Fruit fly (Drosophila melanogaster) whole organism, adult: ENCODE data around the gene CG13053.

Source experiments
- CG11617 ChIP-seq: fragments of 200-800 bp; sonication (Bioruptor generic); optimal IDR thresholded peaks from 2 replicates; lab custom pipeline; 2017; ENCODE audit warnings: mild to moderate bottlenecking, missing biosample characterization, missing genetic modification reagents, missing genetic modification characterization
- CG12768 ChIP-seq: fragments of 200-800 bp; sonication (Bioruptor generic); optimal IDR thresholded peaks from 2 replicates; lab custom pipeline; 2017; ENCODE audit warnings: missing biosample characterization, missing genetic modification characterization, mild to moderate bottlenecking, moderate library complexity, missing genetic modification reagents
- CG14711 ChIP-seq: fragments of 200-800 bp; sonication (Bioruptor generic); optimal IDR thresholded peaks from 2 replicates; lab custom pipeline; 2018; ENCODE audit warnings: missing biosample characterization, mild to moderate bottlenecking, missing genetic modification characterization, moderate library complexity
- CG1620 ChIP-seq: fragments of 200-800 bp; sonication (Bioruptor generic); optimal IDR thresholded peaks from 2 replicates; lab custom pipeline; 2016; ENCODE audit warnings: missing biosample characterization, missing genetic modification characterization
- CG33017 ChIP-seq: fragments of 200-800 bp; sonication (Bioruptor generic); optimal IDR thresholded peaks from 2 replicates; lab custom pipeline; 2018; ENCODE audit warnings: missing biosample characterization, mild to moderate bottlenecking, missing genetic modification characterization, moderate library complexity
- CG5204 ChIP-seq: fragments of 200-800 bp; sonication (Bioruptor generic); optimal IDR thresholded peaks from 2 replicates; lab custom pipeline; 2016; ENCODE audit warnings: missing biosample characterization, missing genetic modification characterization
- CG7045 ChIP-seq: fragments of 200-800 bp; sonication (Bioruptor generic); optimal IDR thresholded peaks from 2 replicates; lab custom pipeline; 2017; ENCODE audit warnings: missing biosample characterization, mild to moderate bottlenecking, missing genetic modification characterization
- CG7101 ChIP-seq: fragments of 200-800 bp; sonication (Bioruptor generic); optimal IDR thresholded peaks from 2 replicates; lab custom pipeline; 2018; ENCODE audit warnings: missing biosample characterization, mild to moderate bottlenecking, missing genetic modification characterization, moderate library complexity
- Clk ChIP-seq: fragments of 200-800 bp; sonication (Bioruptor generic); optimal IDR thresholded peaks from 2 replicates; lab custom pipeline; 2017; ENCODE audit warnings: missing biosample characterization, missing genetic modification characterization
- Crg-1 ChIP-seq: fragments of 200-800 bp; sonication (Bioruptor generic); optimal IDR thresholded peaks from 2 replicates; lab custom pipeline; 2016; ENCODE audit warnings: missing biosample characterization, missing genetic modification characterization
- Hr96 ChIP-seq: fragments of 200-800 bp; sonication (Bioruptor generic); optimal IDR thresholded peaks from 2 replicates; lab custom pipeline; 2016; ENCODE audit warnings: missing biosample characterization, missing genetic modification characterization
- Mnt ChIP-seq: fragments of 200-800 bp; sonication (Bioruptor generic); optimal IDR thresholded peaks from 2 replicates; lab custom pipeline; 2016; ENCODE audit warnings: missing biosample characterization, mild to moderate bottlenecking, missing genetic modification characterization
- bab1 ChIP-seq: fragments of 200-800 bp; sonication (Bioruptor generic); optimal IDR thresholded peaks from 3 replicates; lab custom pipeline; 2019; ENCODE audit warnings: missing biosample characterization, mild to moderate bottlenecking, missing genetic modification characterization, moderate library complexity
- cic ChIP-seq: fragments of 200-800 bp; sonication (Bioruptor generic); optimal IDR thresholded peaks from 2 replicates; lab custom pipeline; 2017; ENCODE audit warnings: missing biosample characterization, mild to moderate bottlenecking, missing genetic modification characterization, moderate library complexity
- cnc ChIP-seq, 2 experiments: fragments of >200 bp; optimal IDR thresholded peaks; 2 replicates each; lab custom pipeline; 2017
- kay ChIP-seq: fragments of 200-800 bp; sonication (Bioruptor generic); peaks from one replicate; lab custom pipeline; 2016; ENCODE audit warnings: missing biosample characterization, missing genetic modification characterization, borderline replicate concordance
- ovo ChIP-seq: fragments of 200-800 bp; sonication (Bioruptor generic); optimal IDR thresholded peaks from 2 replicates; lab custom pipeline; 2016; ENCODE audit warnings: missing biosample characterization, missing genetic modification characterization
- pad ChIP-seq: fragments of 200-800 bp; sonication (Bioruptor generic); optimal IDR thresholded peaks from 3 replicates; lab custom pipeline; 2017; ENCODE audit warnings: missing biosample characterization, missing genetic modification characterization, mild to moderate bottlenecking, moderate library complexity, missing genetic modification reagents
- tj ChIP-seq: fragments of 200-800 bp; sonication (Bioruptor generic); optimal IDR thresholded peaks from 3 replicates; lab custom pipeline; 2017; ENCODE audit warnings: missing biosample characterization, mild to moderate bottlenecking, missing genetic modification characterization, moderate library complexity
- toe ChIP-seq: fragments of 200-800 bp; sonication (Bioruptor generic); optimal IDR thresholded peaks from 2 replicates; lab custom pipeline; 2016; ENCODE audit warnings: missing biosample characterization, missing genetic modification characterization

Gene CG13053

dm6 chr3L:16228659-16229205, 30.8 kb downstream of the CG13053 start, which contains the start of gene Tmx3:
TSS of gene Tmx3 (plus strand) at chr3L:16229100.
- peak; percentile 98 for TF ChIP-seq Mnt (GFP tag; lab: Kevin White, UChicago)
- TF ChIP-seq CG12768 (GFP tag; lab: Kevin White, UChicago): peak; percentile 76
- TF ChIP-seq cnc (optimal IDR thresholded peaks at IDR 0.05; lab: Kevin White, UChicago): no peak
- TF ChIP-seq CG11617 (GFP tag; lab: Kevin White, UChicago): peak; percentile 81
- TF ChIP-seq kay (GFP tag; lab: Kevin White, UChicago): peak; percentile 13
- TF ChIP-seq CG7045 (GFP tag; lab: Kevin White, UChicago): peak; percentile 86
- TF ChIP-seq Crg-1: peak; percentile 85
- TF ChIP-seq CG14711 (tag; lab: Kevin White, UChicago): peak; percentile 89
- TF ChIP-seq Hr96 (GFP tag; lab: Kevin White, UChicago): no peak
- peak; percentile 93 for TF ChIP-seq CG7101 (tag; lab: Kevin White, UChicago)
- peak; percentile 52 for TF ChIP-seq ovo (GFP tag; lab: Kevin White, UChicago)
- TF ChIP-seq cic (GFP tag; lab: Kevin White, UChicago): peak; percentile 43
- TF ChIP-seq CG5204 (GFP tag; lab: Kevin White, UChicago): peak; percentile 62
- peak; percentile 69 for TF ChIP-seq CG1620 (GFP tag; lab: Kevin White, UChicago)
- peak; percentile 54 for TF ChIP-seq tj (GFP tag; lab: Kevin White, UChicago)
- TF ChIP-seq toe (GFP tag; lab: Kevin White, UChicago): peak; percentile 70
- peak; percentile 58 for TF ChIP-seq pad (GFP tag; lab: Kevin White, UChicago)
- TF ChIP-seq CG33017 (tag; lab: Kevin White, UChicago): peak; percentile 92
- peak; percentile 75 for TF ChIP-seq bab1
- peak; percentile 36 for TF ChIP-seq Clk (GFP tag; lab: Kevin White, UChicago)

- no peak for TF ChIP-seq pad (GFP tag; lab: Kevin White, UChicago)
- TF ChIP-seq CG7045 (GFP tag; lab: Kevin White, UChicago): no peak
- TF ChIP-seq tj (GFP tag; lab: Kevin White, UChicago): no peak
- TF ChIP-seq ovo (GFP tag; lab: Kevin White, UChicago): no peak
- no peak for TF ChIP-seq bab1
- no peak for TF ChIP-seq Crg-1
- TF ChIP-seq cic (GFP tag; lab: Kevin White, UChicago): no peak
- no peak for TF ChIP-seq CG5204 (GFP tag; lab: Kevin White, UChicago)
These were observed 34.3 kb downstream of the CG13053 start for dm6 chr3L:16225175-16225574.

dm6 chr3L:16221800-16222199, 37.7 kb downstream of the CG13053 start:
- TF ChIP-seq CG7045 (GFP tag; lab: Kevin White, UChicago): no peak
- no peak for TF ChIP-seq bab1
- no peak for TF ChIP-seq CG7101 (tag; lab: Kevin White, UChicago)
- TF ChIP-seq pad (GFP tag; lab: Kevin White, UChicago): no peak
- no peak for TF ChIP-seq cic (GFP tag; lab: Kevin White, UChicago)
- no peak for TF ChIP-seq cnc (optimal IDR thresholded peaks at IDR 0.05; lab: Kevin White, UChicago)
- TF ChIP-seq Mnt (GFP tag; lab: Kevin White, UChicago): no peak
- TF ChIP-seq ovo (GFP tag; lab: Kevin White, UChicago): no peak
- no peak for TF ChIP-seq Crg-1
- no peak for TF ChIP-seq CG1620 (GFP tag; lab: Kevin White, UChicago)

dm6 chr3L:16221278-16221677, 38.2 kb downstream of the CG13053 start:
- TF ChIP-seq CG33017 (tag; lab: Kevin White, UChicago): no peak
- TF ChIP-seq CG7101 (tag; lab: Kevin White, UChicago): no peak

dm6 chr3L:16217935-16218334, 41.6 kb downstream of the CG13053 start:
- TF ChIP-seq kay (GFP tag; lab: Kevin White, UChicago): peak; percentile 39
- no peak for TF ChIP-seq CG14711 (tag; lab: Kevin White, UChicago)

DNA sequence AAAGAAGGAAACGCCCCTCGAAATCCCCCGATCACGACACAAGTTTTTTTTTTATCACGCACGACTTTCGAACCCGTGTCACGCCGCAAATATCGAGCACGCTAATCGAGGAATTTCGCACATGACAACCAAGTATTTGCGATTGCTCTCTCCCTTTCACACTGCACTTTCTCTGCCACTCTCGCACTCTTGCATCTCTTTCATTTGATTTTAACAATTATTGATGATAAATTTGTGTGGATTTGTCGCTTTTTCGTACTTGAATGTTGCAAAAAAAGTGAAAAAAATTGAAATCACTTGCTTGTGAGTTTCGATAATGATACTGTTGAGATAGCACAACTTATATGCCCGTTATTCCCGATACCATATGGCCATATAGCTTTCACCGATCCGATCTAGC, 42.3 kb downstream of the CG13053 start, which contains the start of gene CG13073:
Gene CG13073, minus strand, starts transcription at position 101 of the 400 bp plus-strand sequence.
- TF ChIP-seq pad (GFP tag; lab: Kevin White, UChicago): no peak
- TF ChIP-seq Clk (GFP tag; lab: Kevin White, UChicago): no peak
- TF ChIP-seq cnc (optimal IDR thresholded peaks at IDR 0.05; lab: Kevin White, UChicago): no peak
- TF ChIP-seq Mnt (GFP tag; lab: Kevin White, UChicago): no peak
- TF ChIP-seq Hr96 (GFP tag; lab: Kevin White, UChicago): no peak
- no peak for TF ChIP-seq CG7101 (tag; lab: Kevin White, UChicago)
- no peak for TF ChIP-seq CG7045 (GFP tag; lab: Kevin White, UChicago)
- TF ChIP-seq CG14711 (tag; lab: Kevin White, UChicago): no peak
- TF ChIP-seq bab1: no peak
- no peak for TF ChIP-seq Crg-1
- TF ChIP-seq kay (GFP tag; lab: Kevin White, UChicago): no peak
- no peak for TF ChIP-seq CG33017 (tag; lab: Kevin White, UChicago)
- TF ChIP-seq CG11617 (GFP tag; lab: Kevin White, UChicago): no peak
- TF ChIP-seq cic (GFP tag; lab: Kevin White, UChicago): no peak
- no peak for TF ChIP-seq CG12768 (GFP tag; lab: Kevin White, UChicago)
- no peak for TF ChIP-seq CG1620 (GFP tag; lab: Kevin White, UChicago)
- TF ChIP-seq ovo (GFP tag; lab: Kevin White, UChicago): no peak
- no peak for TF ChIP-seq tj (GFP tag; lab: Kevin White, UChicago)
- TF ChIP-seq CG5204 (GFP tag; lab: Kevin White, UChicago): no peak
